Fruit fly (Drosophila melanogaster): Measurements from ENCODE around the gene Obp93a.

The Obp93a gene

DNA sequence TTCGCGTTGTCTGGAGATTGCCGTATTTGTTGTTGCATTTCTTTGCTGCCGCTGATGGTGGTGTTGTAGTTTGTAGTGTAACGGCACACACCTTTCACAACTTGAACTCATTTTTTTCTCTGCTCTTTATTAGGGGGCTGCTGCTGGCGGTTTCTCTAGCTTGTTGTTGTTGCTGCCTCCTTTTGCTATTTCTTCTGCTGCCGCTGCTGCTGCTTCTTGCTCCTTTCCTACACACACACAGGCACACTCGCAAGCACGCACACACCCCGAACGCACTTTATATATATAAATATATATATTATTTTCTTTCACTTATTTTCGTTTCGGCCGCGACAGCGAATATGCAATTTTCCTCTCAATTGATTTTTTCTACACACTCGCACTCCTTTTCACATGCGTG lies 32.4 kb downstream of the Obp93a start:
- TF ChIP-seq CG8478 (optimal IDR thresholded peaks at IDR 0.05) (no peak), psq (optimal IDR thresholded peaks at IDR 0.05) (no peak), Dll (optimal IDR thresholded peaks at IDR 0.05) (no peak), pan (optimal IDR thresholded peaks at IDR 0.05) (no peak), usp (GFP tag; optimal IDR thresholded peaks at IDR 0.05) (no peak), EcR (GFP tag; optimal IDR thresholded peaks at IDR 0.05) (no peak)

DNA sequence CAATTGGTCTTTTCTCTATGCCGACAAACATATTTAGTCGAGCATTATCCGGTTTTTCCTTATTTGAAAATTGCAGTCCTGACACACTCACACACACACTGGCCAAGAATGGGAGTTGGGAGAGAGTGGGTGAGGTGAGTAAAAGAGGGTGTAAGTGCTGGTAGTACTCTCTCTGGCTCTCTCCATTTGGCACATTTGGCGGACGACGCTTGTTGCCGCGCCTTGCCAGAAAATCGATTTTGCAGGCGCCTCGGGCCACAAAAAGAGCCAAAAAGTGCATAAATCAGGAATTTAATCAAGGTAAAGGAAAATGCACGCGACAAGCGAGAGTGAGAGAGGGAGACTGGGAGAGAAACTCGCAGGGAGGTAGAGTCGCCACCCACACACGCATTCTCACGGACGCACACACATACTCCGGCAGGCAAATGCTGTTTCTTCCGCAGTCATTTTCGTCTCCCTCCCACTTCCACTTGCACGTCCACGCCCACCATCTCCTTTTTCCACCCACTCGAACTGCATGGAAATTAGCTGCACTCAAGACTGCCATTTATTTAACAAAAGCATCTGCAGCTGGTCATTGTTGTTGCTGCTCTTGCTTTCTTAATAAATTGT lies 32.9 kb downstream of the Obp93a start:
- TF ChIP-seq pan (optimal IDR thresholded peaks at IDR 0.05) (no peak), psq (optimal IDR thresholded peaks at IDR 0.05) (no peak), CG8478 (optimal IDR thresholded peaks at IDR 0.05) (no peak)

DNA sequence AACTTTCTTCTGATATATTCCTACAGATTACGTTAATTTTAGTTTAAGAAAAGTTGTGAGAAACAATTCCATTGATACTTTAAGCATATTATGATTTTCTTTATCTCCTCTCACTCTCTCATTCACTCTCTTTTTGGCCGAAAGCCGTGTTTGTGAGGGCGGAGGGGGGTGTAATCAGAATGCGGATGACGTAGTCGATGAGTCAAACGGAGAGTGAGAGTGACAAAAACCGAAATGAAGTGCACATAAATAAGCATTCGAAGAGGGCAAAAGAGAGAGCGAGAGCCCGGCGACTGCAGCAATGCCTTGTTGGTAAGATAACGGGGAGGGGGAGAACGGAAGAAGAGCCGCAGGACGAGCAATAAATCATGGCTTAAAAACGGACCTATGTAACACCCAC lies 35.2 kb downstream of the Obp93a start:
- TF ChIP-seq pan (optimal IDR thresholded peaks at IDR 0.05) (no peak), Dll (optimal IDR thresholded peaks at IDR 0.05) (no peak), usp (GFP tag; optimal IDR thresholded peaks at IDR 0.05) (no peak), CG8478 (optimal IDR thresholded peaks at IDR 0.05) (no peak), psq (optimal IDR thresholded peaks at IDR 0.05) (no peak), EcR (GFP tag; optimal IDR thresholded peaks at IDR 0.05) (no peak)

- TF ChIP-seq Dll (optimal IDR thresholded peaks at IDR 0.05): no peak
- no peak for TF ChIP-seq psq (optimal IDR thresholded peaks at IDR 0.05)
- TF ChIP-seq EcR (GFP tag; optimal IDR thresholded peaks at IDR 0.05): no peak
- no peak for TF ChIP-seq pan (optimal IDR thresholded peaks at IDR 0.05)
- TF ChIP-seq CG8478 (optimal IDR thresholded peaks at IDR 0.05): no peak
- TF ChIP-seq usp (GFP tag; optimal IDR thresholded peaks at IDR 0.05): no peak
Observed at dm6 chr3R:21092829-21093228, 36.7 kb downstream of the Obp93a start.

dm6 chr3R:21092036-21092435 lies 37.5 kb downstream of the Obp93a start:
- TF ChIP-seq psq (optimal IDR thresholded peaks at IDR 0.05): no peak
- no peak for TF ChIP-seq usp (GFP tag; optimal IDR thresholded peaks at IDR 0.05)
- no peak for TF ChIP-seq pan (optimal IDR thresholded peaks at IDR 0.05)
- TF ChIP-seq Dll (optimal IDR thresholded peaks at IDR 0.05): no peak
- no peak for TF ChIP-seq CG8478 (optimal IDR thresholded peaks at IDR 0.05)
- no peak for TF ChIP-seq EcR (GFP tag; optimal IDR thresholded peaks at IDR 0.05)

DNA sequence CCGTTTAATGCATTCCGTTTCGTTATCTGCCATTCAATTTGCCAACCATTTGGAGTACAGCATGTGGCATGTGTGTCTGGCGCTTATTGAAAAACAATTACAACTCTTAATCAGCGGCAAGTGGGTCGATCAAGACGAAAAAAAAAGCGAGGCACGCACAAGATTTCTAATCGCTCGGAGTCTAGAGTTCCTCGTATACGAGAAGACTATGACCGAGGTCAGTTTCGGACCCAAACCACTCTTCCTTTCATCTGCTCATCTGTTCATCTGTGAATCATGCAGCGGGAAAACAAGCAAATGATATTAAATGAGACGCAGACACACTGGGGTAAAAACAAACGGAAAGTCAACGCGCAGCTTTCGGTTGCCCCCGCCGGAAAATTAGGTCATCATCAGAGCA lies 38.0 kb downstream of the Obp93a start:
- TF ChIP-seq CG8478 (optimal IDR thresholded peaks at IDR 0.05) (no peak), pan (optimal IDR thresholded peaks at IDR 0.05) (no peak), Dll (optimal IDR thresholded peaks at IDR 0.05) (no peak), EcR (GFP tag; optimal IDR thresholded peaks at IDR 0.05) (no peak), usp (GFP tag; optimal IDR thresholded peaks at IDR 0.05) (no peak), psq (optimal IDR thresholded peaks at IDR 0.05) (no peak)

dm6 chr3R:21090230-21091021 lies 39.1 kb downstream of the Obp93a start:
- no peak for TF ChIP-seq pan (optimal IDR thresholded peaks at IDR 0.05)
- no peak for TF ChIP-seq EcR (GFP tag; optimal IDR thresholded peaks at IDR 0.05)
- TF ChIP-seq CG8478 (optimal IDR thresholded peaks at IDR 0.05): no peak
- no peak for TF ChIP-seq psq (optimal IDR thresholded peaks at IDR 0.05)
- TF ChIP-seq usp (GFP tag; optimal IDR thresholded peaks at IDR 0.05): no peak
- TF ChIP-seq Dll (optimal IDR thresholded peaks at IDR 0.05): no peak

- TF ChIP-seq psq (optimal IDR thresholded peaks at IDR 0.05): no peak
- TF ChIP-seq pan (optimal IDR thresholded peaks at IDR 0.05): no peak
- TF ChIP-seq CG8478 (optimal IDR thresholded peaks at IDR 0.05): no peak
- no peak for TF ChIP-seq usp (GFP tag; optimal IDR thresholded peaks at IDR 0.05)
- no peak for TF ChIP-seq Dll (optimal IDR thresholded peaks at IDR 0.05)
- TF ChIP-seq EcR (GFP tag; optimal IDR thresholded peaks at IDR 0.05): no peak
Observed at dm6 chr3R:21089416-21089815, 40.1 kb downstream of the Obp93a start.

DNA sequence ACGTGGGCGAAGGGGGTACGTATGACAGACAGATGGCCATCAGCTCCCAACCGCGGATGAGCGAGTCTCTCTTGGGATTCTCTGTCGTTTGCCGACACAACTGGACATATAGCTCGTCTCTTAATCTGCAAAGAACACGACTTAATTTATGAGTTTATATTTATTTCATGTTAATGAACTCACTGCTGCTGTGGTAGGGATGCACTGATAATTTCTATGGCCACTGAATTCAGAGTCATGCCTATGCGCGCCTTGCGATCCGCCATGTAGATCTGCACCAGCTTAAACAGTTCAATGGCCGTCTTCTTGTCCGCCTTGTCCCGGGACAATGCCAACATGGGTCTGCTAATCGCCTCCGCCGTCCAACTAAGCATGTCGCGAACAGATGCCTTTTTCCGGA lies 44.5 kb downstream of the Obp93a start:
- no peak for TF ChIP-seq pan (optimal IDR thresholded peaks at IDR 0.05)

DNA sequence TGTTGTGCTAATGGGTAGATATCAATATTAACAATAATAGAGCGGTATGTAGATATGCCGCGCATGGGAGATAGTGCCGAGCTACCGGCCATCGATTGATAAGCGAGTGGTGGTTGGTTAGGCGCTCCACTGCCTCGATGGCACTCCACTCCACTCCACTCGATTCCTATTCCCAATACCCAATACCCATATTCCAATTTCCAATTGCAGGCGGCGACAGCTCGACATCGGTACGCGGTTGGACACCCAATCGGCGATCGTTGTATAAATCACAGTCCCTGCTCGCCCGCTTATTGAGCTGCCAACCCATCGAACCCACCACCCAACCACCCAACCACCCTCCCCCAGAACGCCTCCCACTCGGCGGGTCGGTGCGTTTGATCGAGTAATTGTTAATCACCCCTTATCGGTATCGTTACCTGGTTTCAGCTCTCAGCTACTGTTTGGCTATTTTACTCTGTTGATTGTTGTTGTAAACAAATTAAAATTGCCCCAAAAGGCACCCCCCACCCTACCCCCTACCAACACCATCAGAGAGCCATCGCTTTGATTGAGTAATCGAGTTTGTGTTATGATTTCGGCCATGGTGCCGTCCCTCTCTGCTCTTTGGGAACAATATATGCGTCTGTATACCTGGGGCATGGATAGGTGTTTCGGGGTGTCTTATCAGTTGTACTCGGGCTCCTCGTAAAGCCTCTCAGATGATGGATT lies 48.5 kb downstream of the Obp93a start, which contains the start of gene HHEX:
TSS of gene HHEX (minus strand) at position 51 of the 711 bp plus-strand sequence.
- TF ChIP-seq CG8478 (optimal IDR thresholded peaks at IDR 0.05) (no peak), EcR (GFP tag; optimal IDR thresholded peaks at IDR 0.05) (no peak), pan (optimal IDR thresholded peaks at IDR 0.05) (no peak), usp (GFP tag; optimal IDR thresholded peaks at IDR 0.05) (no peak), psq (optimal IDR thresholded peaks at IDR 0.05) (no peak), Dll (optimal IDR thresholded peaks at IDR 0.05) (no peak)

DNA sequence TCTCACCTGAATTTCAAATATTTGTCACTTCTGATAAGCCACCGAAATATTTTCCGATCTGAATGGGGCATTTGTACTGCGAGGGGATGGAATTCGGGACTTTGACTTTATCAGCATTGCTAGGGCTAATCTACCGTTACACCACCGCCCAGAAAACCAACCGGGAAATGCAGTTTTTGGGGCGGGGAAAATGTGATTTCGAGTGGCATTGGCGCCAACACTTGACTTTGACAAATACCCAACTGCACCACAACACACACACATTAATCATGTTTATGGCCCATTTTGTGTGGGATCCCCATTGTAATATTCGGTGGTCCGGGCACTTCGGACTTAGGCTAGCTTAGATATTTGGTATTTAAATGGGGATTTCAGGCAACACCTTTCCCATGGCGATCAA lies 50.6 kb downstream of the Obp93a start:
- TF ChIP-seq Dll (optimal IDR thresholded peaks at IDR 0.05): no peak
- no peak for TF ChIP-seq usp (GFP tag; optimal IDR thresholded peaks at IDR 0.05)
- TF ChIP-seq pan (optimal IDR thresholded peaks at IDR 0.05): no peak
- no peak for TF ChIP-seq CG8478 (optimal IDR thresholded peaks at IDR 0.05)
- no peak for TF ChIP-seq EcR (GFP tag; optimal IDR thresholded peaks at IDR 0.05)
- no peak for TF ChIP-seq psq (optimal IDR thresholded peaks at IDR 0.05)

Measured in whole organism.